Fruit fly (Drosophila melanogaster) whole organism: ENCODE data around the gene CG3038.

Source experiments
- CG8478 ChIP-seq: fragments of >200 bp; optimal IDR thresholded peaks from 2 replicates; lab custom pipeline; 2018; ENCODE audit warnings: inconsistent platforms
- Dll ChIP-seq: fragments of >200 bp; optimal IDR thresholded peaks from 2 replicates; lab custom pipeline; 2017
- EcR ChIP-seq, 2 experiments: fragments of >200 bp; optimal IDR thresholded peaks; 2 replicates each; lab custom pipeline; 2017; ENCODE audit warnings: missing biosample characterization in 2 of 2, missing genetic modification characterization in 2 of 2, missing genetic modification reagents in 2 of 2
- pan ChIP-seq: fragments of >200 bp; optimal IDR thresholded peaks from 2 replicates; lab custom pipeline; 2017
- psq ChIP-seq: fragments of >200 bp; optimal IDR thresholded peaks from 2 replicates; lab custom pipeline; 2017
- usp ChIP-seq: fragments of >200 bp; optimal IDR thresholded peaks from 2 replicates; lab custom pipeline; 2017; ENCODE audit warnings: missing biosample characterization, missing genetic modification characterization, mixed read lengths

The CG3038 gene

DNA sequence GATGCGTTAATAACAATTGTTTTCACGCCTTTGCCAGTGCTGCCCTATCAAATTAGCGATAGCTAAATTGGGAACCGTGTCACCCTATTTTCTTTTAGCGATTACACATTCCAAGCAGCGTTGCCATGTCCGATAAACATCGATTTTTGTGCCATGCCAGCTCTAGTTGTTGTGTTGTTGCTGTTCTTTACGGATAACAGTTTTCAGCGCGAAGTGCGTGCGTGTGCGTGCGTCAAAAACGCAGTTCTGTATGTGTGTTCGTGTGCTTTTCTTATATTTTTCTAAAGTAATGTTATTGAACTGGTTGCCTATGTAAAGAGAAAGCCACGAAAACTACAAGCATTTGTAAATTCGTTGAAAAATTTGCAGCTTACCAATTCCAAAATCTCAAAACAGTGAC, at the start of gene CG3038, which contains the start of gene G9a:
CG3038 (minus strand) TSS at position 55 of the 400 bp plus-strand sequence.
G9a (plus strand) TSS at position 177 of the 400 bp plus-strand sequence.
- TF ChIP-seq Dll (no peak), EcR (GFP tag; optimal IDR thresholded peaks at IDR 0.05; lab: Kevin White, UChicago) (no peak), psq (lab: Kevin White, UChicago) (no peak), usp (GFP tag; lab: Kevin White, UChicago) (no peak), CG8478 (lab: Kevin White, UChicago) (no peak), pan (lab: Kevin White, UChicago) (no peak)

DNA sequence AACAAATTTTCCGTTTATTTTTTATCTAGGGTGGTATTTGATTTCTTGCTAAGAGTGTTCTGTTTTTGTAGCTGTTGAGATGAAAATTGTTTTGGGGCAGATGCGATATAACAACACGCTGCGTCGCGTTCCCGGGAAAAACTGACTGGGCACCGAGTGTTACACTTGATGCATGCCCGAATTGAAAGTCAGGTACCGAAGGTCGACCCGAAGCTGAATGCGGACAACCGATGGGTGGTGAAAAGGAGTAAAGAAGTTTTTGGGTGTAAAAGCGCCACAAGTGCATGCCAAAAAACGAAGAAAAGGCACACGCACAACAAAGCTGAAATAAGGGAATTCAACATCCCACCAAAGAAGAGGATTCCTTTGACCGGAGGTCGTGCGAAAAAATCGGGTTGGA, 49.2 kb upstream of the CG3038 start, which contains the start of gene CG13375:
CG13375 (minus strand) TSS at position 124 of the 400 bp plus-strand sequence.
- TF ChIP-seq usp (GFP tag; lab: Kevin White, UChicago): no peak
- no peak for TF ChIP-seq EcR (GFP tag; optimal IDR thresholded peaks at IDR 0.05; lab: Kevin White, UChicago)
- TF ChIP-seq pan (lab: Kevin White, UChicago): no peak
- no peak for TF ChIP-seq psq (lab: Kevin White, UChicago)
- no peak for TF ChIP-seq CG8478 (lab: Kevin White, UChicago)
- TF ChIP-seq Dll: no peak

DNA sequence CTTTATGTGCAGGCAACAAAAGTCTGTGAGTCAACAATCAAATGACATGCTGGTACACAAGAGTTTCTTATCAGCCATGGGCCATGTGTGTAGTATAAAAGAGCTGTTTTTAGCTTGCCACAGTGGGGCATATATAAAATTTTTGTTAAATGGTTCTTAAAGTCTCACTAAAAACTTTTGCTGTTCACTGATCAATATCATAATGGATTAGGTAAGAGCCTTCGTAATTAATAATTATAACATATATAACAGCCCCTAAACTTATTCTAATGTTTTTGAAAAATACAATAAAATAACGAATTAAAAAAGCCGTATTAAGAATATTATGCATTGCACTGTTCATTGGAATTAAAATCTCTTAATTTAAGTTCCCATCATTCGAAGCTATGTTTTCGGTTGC, 47.6 kb upstream of the CG3038 start:
- no peak for TF ChIP-seq pan (lab: Kevin White, UChicago)
- TF ChIP-seq usp (GFP tag; lab: Kevin White, UChicago): no peak
- TF ChIP-seq CG8478 (lab: Kevin White, UChicago): no peak
- TF ChIP-seq psq (lab: Kevin White, UChicago): no peak
- TF ChIP-seq Dll: no peak
- no peak for TF ChIP-seq EcR (GFP tag; optimal IDR thresholded peaks at IDR 0.05; lab: Kevin White, UChicago)

DNA sequence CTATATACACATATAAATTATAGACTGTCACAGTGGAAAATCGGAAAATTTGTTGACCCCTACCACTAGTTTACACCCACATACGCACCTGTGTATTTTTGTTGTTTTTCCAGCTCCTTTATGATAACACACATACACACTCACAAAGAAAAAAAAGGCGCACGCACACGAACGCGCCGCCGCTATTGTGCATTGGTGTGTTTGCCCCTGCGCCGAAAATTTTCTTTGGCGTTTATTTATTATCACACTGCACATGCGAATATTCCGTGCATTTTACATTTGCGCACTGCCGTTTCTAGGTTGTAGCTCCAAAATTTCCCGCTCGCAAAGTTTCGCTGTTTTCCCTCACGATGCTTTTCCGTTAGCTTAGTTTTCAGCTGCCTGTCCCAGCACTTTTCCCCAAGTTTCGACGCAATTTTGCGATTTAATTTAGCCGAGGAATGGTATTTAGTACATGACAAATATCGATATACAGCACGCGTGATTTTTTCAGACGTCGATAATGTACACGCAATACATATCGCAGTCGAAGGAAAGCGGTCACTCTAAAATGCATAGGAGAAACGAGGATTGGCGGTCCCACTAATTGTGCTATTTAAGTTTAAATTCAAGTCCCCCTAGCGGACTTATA, 33.6 kb upstream of the CG3038 start, which contains the start of the genes CG3777 and ewg:
CG3777 (plus strand) TSS at position 607 of the 631 bp plus-strand sequence.
ewg (minus strand) TSS at position 622 of the 631 bp plus-strand sequence.
- TF ChIP-seq usp (GFP tag; lab: Kevin White, UChicago): no peak
- TF ChIP-seq EcR (GFP tag; optimal IDR thresholded peaks at IDR 0.05; lab: Kevin White, UChicago): no peak
- no peak for TF ChIP-seq Dll
- TF ChIP-seq psq (lab: Kevin White, UChicago): no peak
- no peak for TF ChIP-seq CG8478 (lab: Kevin White, UChicago)
- TF ChIP-seq pan (lab: Kevin White, UChicago): no peak

DNA sequence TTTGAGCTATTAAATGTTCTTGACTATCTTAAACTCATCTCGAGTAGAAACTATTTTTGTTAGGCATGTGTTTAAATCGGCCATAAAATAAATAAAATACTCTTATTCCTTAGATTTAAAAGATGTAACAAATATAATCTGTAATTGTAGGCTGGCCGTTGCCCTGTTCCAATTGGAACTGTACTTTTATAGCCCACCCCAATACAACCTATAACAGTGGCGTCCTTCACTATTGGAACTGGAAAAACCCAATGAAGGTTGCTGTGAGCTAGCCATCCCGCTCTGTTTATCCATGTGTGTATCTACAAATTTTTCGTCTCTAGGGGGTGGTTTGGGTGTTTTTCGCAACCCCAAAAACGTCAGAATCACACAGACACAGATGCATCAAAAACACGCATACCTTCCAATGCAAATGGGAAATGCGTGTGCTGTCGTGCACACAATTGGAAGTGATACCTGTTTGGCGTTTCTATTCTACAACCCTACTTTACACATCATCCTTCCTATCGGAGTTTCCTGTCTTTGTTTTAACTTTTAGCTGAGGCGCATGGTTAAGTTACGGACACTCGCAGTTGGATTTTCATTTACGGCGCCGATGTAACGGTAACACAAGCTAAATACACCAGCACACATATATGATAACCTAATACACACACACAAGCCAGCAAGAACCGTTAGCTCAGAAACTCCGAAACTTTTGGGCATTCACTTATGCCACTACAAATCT, 32.9 kb upstream of the CG3038 start:
- TF ChIP-seq psq (lab: Kevin White, UChicago): no peak
- TF ChIP-seq CG8478 (lab: Kevin White, UChicago): no peak
- TF ChIP-seq pan (lab: Kevin White, UChicago): no peak
- no peak for TF ChIP-seq usp (GFP tag; lab: Kevin White, UChicago)
- no peak for TF ChIP-seq EcR (GFP tag; optimal IDR thresholded peaks at IDR 0.05; lab: Kevin White, UChicago)
- no peak for TF ChIP-seq Dll

DNA sequence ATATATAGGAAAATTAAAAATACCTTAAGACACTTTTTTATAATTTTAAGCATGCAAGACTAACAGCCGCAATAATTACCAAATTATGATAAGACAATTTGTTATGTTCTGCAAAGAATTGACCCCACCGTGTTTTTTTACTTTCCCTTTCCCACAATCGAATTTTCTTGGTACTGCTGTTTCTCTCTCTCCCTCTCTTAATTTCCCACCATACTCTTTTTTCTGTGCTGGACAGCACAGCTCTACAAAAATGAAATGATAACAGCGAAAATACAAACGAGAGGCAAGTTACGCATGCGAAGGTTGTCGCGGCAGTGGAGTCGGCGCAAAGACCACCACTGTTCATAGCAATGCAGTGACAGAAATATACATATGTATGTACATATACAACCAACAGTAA, 32.2 kb upstream of the CG3038 start:
- TF ChIP-seq CG8478 (lab: Kevin White, UChicago) (no peak), pan (lab: Kevin White, UChicago) (no peak), usp (GFP tag; lab: Kevin White, UChicago) (no peak), Dll (no peak), psq (lab: Kevin White, UChicago) (no peak), EcR (GFP tag; optimal IDR thresholded peaks at IDR 0.05; lab: Kevin White, UChicago) (no peak)

DNA sequence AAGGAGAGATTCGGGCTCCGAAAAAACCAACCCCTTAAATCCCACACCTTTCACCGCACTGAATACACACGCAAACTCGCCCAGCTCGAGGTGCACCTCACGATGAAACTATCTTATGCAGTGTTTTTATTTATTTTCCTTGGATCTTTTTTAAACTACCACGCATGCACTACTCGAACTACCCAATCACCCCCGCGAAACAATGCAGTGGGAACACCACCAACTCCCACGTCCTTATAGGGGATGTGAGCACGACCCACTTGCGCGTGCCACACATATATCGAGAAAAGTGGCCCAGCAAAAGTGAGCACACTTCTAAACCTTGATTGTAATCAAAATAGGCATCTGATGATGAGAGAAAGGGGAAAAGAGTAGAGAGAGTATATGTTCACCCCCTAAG, 30.9 kb upstream of the CG3038 start:
- TF ChIP-seq EcR (GFP tag; optimal IDR thresholded peaks at IDR 0.05; lab: Kevin White, UChicago) (no peak), pan (lab: Kevin White, UChicago) (no peak), usp (GFP tag; lab: Kevin White, UChicago) (no peak), psq (lab: Kevin White, UChicago) (no peak), CG8478 (lab: Kevin White, UChicago) (no peak), Dll (no peak)

DNA sequence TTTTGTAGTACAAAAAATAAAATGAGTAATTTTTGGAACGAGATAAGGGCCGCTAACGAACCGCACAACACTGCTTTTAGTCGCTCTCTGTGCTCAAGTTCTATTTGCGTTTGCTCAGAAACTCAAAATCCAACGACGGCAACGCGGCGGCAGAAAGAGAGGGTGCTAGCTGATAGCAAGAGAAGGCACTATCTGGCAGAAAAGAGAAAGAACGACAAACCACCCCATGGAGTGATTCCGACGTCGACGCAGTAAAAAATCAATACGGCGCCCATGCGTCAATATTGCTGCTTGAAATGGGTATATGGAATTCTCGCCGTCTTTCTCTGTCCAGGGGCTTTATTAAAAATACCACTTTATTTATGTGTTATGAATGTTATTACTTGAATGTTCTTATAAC, 30.4 kb upstream of the CG3038 start:
- TF ChIP-seq EcR (GFP tag; optimal IDR thresholded peaks at IDR 0.05; lab: Kevin White, UChicago): no peak
- TF ChIP-seq usp (GFP tag; lab: Kevin White, UChicago): no peak
- TF ChIP-seq psq (lab: Kevin White, UChicago): no peak
- TF ChIP-seq CG8478 (lab: Kevin White, UChicago): no peak
- no peak for TF ChIP-seq Dll
- no peak for TF ChIP-seq pan (lab: Kevin White, UChicago)

DNA sequence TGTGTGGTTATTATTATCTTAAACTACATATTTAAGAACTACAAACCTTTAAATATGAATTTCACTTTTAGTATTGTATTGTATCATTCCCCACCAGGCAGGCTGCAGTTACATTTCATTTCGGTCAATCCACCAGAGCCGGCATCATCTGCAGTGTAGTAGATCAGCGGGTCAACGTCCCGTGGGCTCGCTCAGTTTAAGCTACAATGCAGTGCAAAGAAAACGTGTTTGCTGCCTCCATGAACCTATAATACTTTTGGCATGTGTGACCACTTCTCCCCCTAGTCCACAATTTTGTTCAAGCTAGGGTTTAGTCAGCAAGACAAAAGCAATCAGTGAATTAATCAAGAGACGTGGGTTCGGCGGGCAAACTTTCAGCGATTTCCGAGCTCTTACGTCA, 22.3 kb upstream of the CG3038 start:
- no peak for TF ChIP-seq usp (GFP tag; lab: Kevin White, UChicago)
- no peak for TF ChIP-seq pan (lab: Kevin White, UChicago)
- TF ChIP-seq EcR (GFP tag; optimal IDR thresholded peaks at IDR 0.05; lab: Kevin White, UChicago): peak in 1 of 2 experiments; percentile 36

DNA sequence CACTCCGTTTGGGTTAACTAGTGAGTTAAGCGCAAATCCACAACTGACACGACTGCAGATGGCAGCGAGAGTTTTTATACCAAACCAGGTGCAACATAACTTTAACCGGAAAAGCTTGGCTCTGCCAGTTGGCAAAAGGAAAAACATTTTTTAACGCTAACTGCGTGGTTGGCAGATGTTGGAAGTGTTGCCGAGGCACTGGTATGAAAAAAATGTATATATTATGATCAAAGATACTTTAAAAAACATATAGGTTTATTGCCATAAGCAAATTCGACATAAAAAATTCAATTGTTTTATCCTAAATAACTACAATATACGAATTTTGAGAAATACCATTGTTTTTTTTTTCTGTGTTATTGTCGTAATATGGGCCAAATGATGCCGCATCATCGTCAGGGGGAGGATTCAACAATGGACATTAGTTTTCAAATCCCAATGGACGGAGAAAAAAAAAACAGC, 21.4 kb upstream of the CG3038 start, which contains the start of gene CG13376:
CG13376 (minus strand) TSS at position 51 of the 462 bp plus-strand sequence.
- TF ChIP-seq usp (GFP tag; lab: Kevin White, UChicago) (no peak), psq (lab: Kevin White, UChicago) (no peak), CG8478 (lab: Kevin White, UChicago) (no peak), Dll (no peak), EcR (GFP tag; optimal IDR thresholded peaks at IDR 0.05; lab: Kevin White, UChicago) (no peak), pan (lab: Kevin White, UChicago) (no peak)

DNA sequence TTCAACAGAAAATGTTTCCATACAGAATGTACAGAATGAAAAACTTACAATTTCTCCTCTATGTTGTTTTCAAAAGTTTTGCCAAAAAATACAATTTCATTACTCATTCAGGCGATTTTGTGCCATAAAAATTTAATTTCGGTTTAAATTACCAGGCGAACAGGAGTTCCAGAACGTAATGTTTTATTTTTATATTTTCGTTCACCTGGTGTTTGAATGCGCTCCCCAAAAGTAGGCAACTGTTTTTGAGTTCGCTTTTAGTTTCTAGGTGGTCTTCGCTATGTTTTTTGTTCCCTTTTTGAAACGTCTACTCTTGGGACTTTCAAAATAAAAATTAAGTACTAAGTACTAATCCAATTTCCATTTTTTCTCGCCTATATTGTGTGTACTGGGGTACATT, 20.0 kb upstream of the CG3038 start:
- no peak for TF ChIP-seq Dll
- no peak for TF ChIP-seq pan (lab: Kevin White, UChicago)
- TF ChIP-seq EcR (GFP tag; optimal IDR thresholded peaks at IDR 0.05; lab: Kevin White, UChicago): no peak
- TF ChIP-seq CG8478 (lab: Kevin White, UChicago): no peak
- no peak for TF ChIP-seq usp (GFP tag; lab: Kevin White, UChicago)
